Fruit fly (Drosophila melanogaster): Measurements from ENCODE around the gene CG1299.

dm6 chr3L:4125709-4126108 lies 22.8 kb upstream of the CG1299 start:
- TF ChIP-seq woc (GFP tag; optimal IDR thresholded peaks at IDR 0.05): no peak
- no peak for TF ChIP-seq CrebA (GFP tag; optimal IDR thresholded peaks at IDR 0.05; ENCODE audit: borderline replicate concordance)
- TF ChIP-seq dsf (GFP tag; optimal IDR thresholded peaks at IDR 0.05; ENCODE audit: borderline replicate concordance): no peak
- TF ChIP-seq lola (GFP tag; optimal IDR thresholded peaks at IDR 0.05): no peak

All from whole organism, wandering third instar larva.